Fruit fly (Drosophila melanogaster) whole organism, adult: Measurements from ENCODE around the gene CG2854.
A peak's percentile ranks its signal among the peaks of the same experiment; 100 is the strongest.

Experiments
- CG11617 ChIP-seq: fragments of 200-800 bp; sonication (Bioruptor generic); optimal IDR thresholded peaks from 2 replicates; lab custom pipeline; 2017; ENCODE audit warnings: mild to moderate bottlenecking, missing biosample characterization, missing genetic modification reagents, missing genetic modification characterization
- CG12768 ChIP-seq: fragments of 200-800 bp; sonication (Bioruptor generic); optimal IDR thresholded peaks from 2 replicates; lab custom pipeline; 2017; ENCODE audit warnings: missing biosample characterization, missing genetic modification characterization, mild to moderate bottlenecking, moderate library complexity, missing genetic modification reagents
- CG14711 ChIP-seq: fragments of 200-800 bp; sonication (Bioruptor generic); optimal IDR thresholded peaks from 2 replicates; lab custom pipeline; 2018; ENCODE audit warnings: missing biosample characterization, mild to moderate bottlenecking, missing genetic modification characterization, moderate library complexity
- CG1620 ChIP-seq: fragments of 200-800 bp; sonication (Bioruptor generic); optimal IDR thresholded peaks from 2 replicates; lab custom pipeline; 2016; ENCODE audit warnings: missing biosample characterization, missing genetic modification characterization
- CG33017 ChIP-seq: fragments of 200-800 bp; sonication (Bioruptor generic); optimal IDR thresholded peaks from 2 replicates; lab custom pipeline; 2018; ENCODE audit warnings: missing biosample characterization, mild to moderate bottlenecking, missing genetic modification characterization, moderate library complexity
- CG5204 ChIP-seq: fragments of 200-800 bp; sonication (Bioruptor generic); optimal IDR thresholded peaks from 2 replicates; lab custom pipeline; 2016; ENCODE audit warnings: missing biosample characterization, missing genetic modification characterization
- CG7045 ChIP-seq: fragments of 200-800 bp; sonication (Bioruptor generic); optimal IDR thresholded peaks from 2 replicates; lab custom pipeline; 2017; ENCODE audit warnings: missing biosample characterization, mild to moderate bottlenecking, missing genetic modification characterization
- CG7101 ChIP-seq: fragments of 200-800 bp; sonication (Bioruptor generic); optimal IDR thresholded peaks from 2 replicates; lab custom pipeline; 2018; ENCODE audit warnings: missing biosample characterization, mild to moderate bottlenecking, missing genetic modification characterization, moderate library complexity
- Clk ChIP-seq: fragments of 200-800 bp; sonication (Bioruptor generic); optimal IDR thresholded peaks from 2 replicates; lab custom pipeline; 2017; ENCODE audit warnings: missing biosample characterization, missing genetic modification characterization
- Crg-1 ChIP-seq: fragments of 200-800 bp; sonication (Bioruptor generic); optimal IDR thresholded peaks from 2 replicates; lab custom pipeline; 2016; ENCODE audit warnings: missing biosample characterization, missing genetic modification characterization
- Hr96 ChIP-seq: fragments of 200-800 bp; sonication (Bioruptor generic); optimal IDR thresholded peaks from 2 replicates; lab custom pipeline; 2016; ENCODE audit warnings: missing biosample characterization, missing genetic modification characterization
- Mnt ChIP-seq: fragments of 200-800 bp; sonication (Bioruptor generic); optimal IDR thresholded peaks from 2 replicates; lab custom pipeline; 2016; ENCODE audit warnings: missing biosample characterization, mild to moderate bottlenecking, missing genetic modification characterization
- bab1 ChIP-seq: fragments of 200-800 bp; sonication (Bioruptor generic); optimal IDR thresholded peaks from 3 replicates; lab custom pipeline; 2019; ENCODE audit warnings: missing biosample characterization, mild to moderate bottlenecking, missing genetic modification characterization, moderate library complexity
- cic ChIP-seq: fragments of 200-800 bp; sonication (Bioruptor generic); optimal IDR thresholded peaks from 2 replicates; lab custom pipeline; 2017; ENCODE audit warnings: missing biosample characterization, mild to moderate bottlenecking, missing genetic modification characterization, moderate library complexity
- cnc ChIP-seq, 2 experiments: fragments of >200 bp; optimal IDR thresholded peaks; 2 replicates each; lab custom pipeline; 2017
- kay ChIP-seq: fragments of 200-800 bp; sonication (Bioruptor generic); peaks from one replicate; lab custom pipeline; 2016; ENCODE audit warnings: missing biosample characterization, missing genetic modification characterization, borderline replicate concordance
- ovo ChIP-seq: fragments of 200-800 bp; sonication (Bioruptor generic); optimal IDR thresholded peaks from 2 replicates; lab custom pipeline; 2016; ENCODE audit warnings: missing biosample characterization, missing genetic modification characterization
- pad ChIP-seq: fragments of 200-800 bp; sonication (Bioruptor generic); optimal IDR thresholded peaks from 3 replicates; lab custom pipeline; 2017; ENCODE audit warnings: missing biosample characterization, missing genetic modification characterization, mild to moderate bottlenecking, moderate library complexity, missing genetic modification reagents
- tj ChIP-seq: fragments of 200-800 bp; sonication (Bioruptor generic); optimal IDR thresholded peaks from 3 replicates; lab custom pipeline; 2017; ENCODE audit warnings: missing biosample characterization, mild to moderate bottlenecking, missing genetic modification characterization, moderate library complexity
- toe ChIP-seq: fragments of 200-800 bp; sonication (Bioruptor generic); optimal IDR thresholded peaks from 2 replicates; lab custom pipeline; 2016; ENCODE audit warnings: missing biosample characterization, missing genetic modification characterization

The CG2854 gene

dm6 chrX:2358195-2358594 is 31.3 kb downstream of the CG2854 start:
- TF ChIP-seq CG14711 (tag; lab: Kevin White, UChicago): no peak
- TF ChIP-seq CG11617 (GFP tag; lab: Kevin White, UChicago): no peak
- TF ChIP-seq CG7101 (tag; lab: Kevin White, UChicago): no peak
- TF ChIP-seq Hr96 (GFP tag; lab: Kevin White, UChicago): no peak
- TF ChIP-seq Mnt (GFP tag; lab: Kevin White, UChicago): no peak
- TF ChIP-seq CG33017 (tag; lab: Kevin White, UChicago): no peak
- no peak for TF ChIP-seq cnc (optimal IDR thresholded peaks at IDR 0.05; lab: Kevin White, UChicago)
- TF ChIP-seq Crg-1 (GFP tag; lab: Kevin White, UChicago): no peak
- no peak for TF ChIP-seq cic (GFP tag; lab: Kevin White, UChicago)

- TF ChIP-seq toe (GFP tag; lab: Kevin White, UChicago) (no peak), Hr96 (GFP tag; lab: Kevin White, UChicago) (no peak), Mnt (GFP tag; lab: Kevin White, UChicago) (no peak), CG12768 (GFP tag; lab: Kevin White, UChicago) (no peak), cnc (optimal IDR thresholded peaks at IDR 0.05; lab: Kevin White, UChicago) (no peak), CG7045 (no peak), cic (GFP tag; lab: Kevin White, UChicago) (no peak), CG33017 (tag; lab: Kevin White, UChicago) (no peak), CG7101 (tag; lab: Kevin White, UChicago) (no peak), CG1620 (no peak), Clk (GFP tag; lab: Kevin White, UChicago) (no peak), CG5204 (no peak), Crg-1 (GFP tag; lab: Kevin White, UChicago) (no peak), tj (no peak), pad (no peak)
These were observed 32.9 kb downstream of the CG2854 start for dm6 chrX:2359845-2360244.

- TF ChIP-seq tj (peak; percentile 33), CG7045 (no peak)
These were observed 34.1 kb downstream of the CG2854 start for dm6 chrX:2360992-2361391.

dm6 chrX:2362414-2362813 is 35.5 kb downstream of the CG2854 start:
- TF ChIP-seq CG7045 (no peak), CG14711 (tag; lab: Kevin White, UChicago) (no peak), tj (no peak), CG5204 (no peak), Hr96 (GFP tag; lab: Kevin White, UChicago) (no peak)

DNA sequence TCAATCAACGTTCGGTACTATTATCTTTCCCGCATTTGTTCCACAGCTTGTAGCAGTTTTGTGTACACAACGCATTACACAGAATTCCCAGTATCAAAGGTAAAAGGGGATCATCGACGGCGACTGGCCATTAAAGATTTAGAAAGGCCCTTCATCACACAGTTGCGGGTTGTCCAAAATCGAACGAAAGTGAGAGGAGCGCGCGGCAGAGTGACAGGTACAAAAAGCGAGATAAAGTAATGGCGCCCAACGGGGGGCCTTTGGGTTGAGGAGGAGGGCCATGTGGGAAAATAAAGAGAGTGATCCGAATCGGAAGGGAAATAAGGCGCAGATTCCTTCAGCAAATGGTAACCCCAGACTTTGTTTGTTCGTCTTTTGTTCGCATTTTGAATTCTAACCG is 36.8 kb downstream of the CG2854 start:
- TF ChIP-seq CG11617 (GFP tag; lab: Kevin White, UChicago): no peak
- no peak for TF ChIP-seq kay
- TF ChIP-seq cnc (optimal IDR thresholded peaks at IDR 0.05; lab: Kevin White, UChicago): no peak
- TF ChIP-seq ovo (GFP tag; lab: Kevin White, UChicago): no peak

- TF ChIP-seq bab1 (GFP tag; lab: Kevin White, UChicago): peak; percentile 14
- no peak for TF ChIP-seq Mnt (GFP tag; lab: Kevin White, UChicago)
- no peak for TF ChIP-seq CG14711 (tag; lab: Kevin White, UChicago)
- TF ChIP-seq toe (GFP tag; lab: Kevin White, UChicago): no peak
- no peak for TF ChIP-seq Hr96 (GFP tag; lab: Kevin White, UChicago)
- TF ChIP-seq CG11617 (GFP tag; lab: Kevin White, UChicago): no peak
These were observed 38.5 kb downstream of the CG2854 start for dm6 chrX:2365405-2365804.

dm6 chrX:2366171-2366570 is 39.2 kb downstream of the CG2854 start, which contains the start of gene CG2841:
Gene CG2841, minus strand, starts transcription at chrX:2366356.
- TF ChIP-seq CG14711 (tag; lab: Kevin White, UChicago) (no peak), Mnt (GFP tag; lab: Kevin White, UChicago) (no peak), tj (peak; percentile 2), pad (no peak)
